Worm (Caenorhabditis elegans): ENCODE measurements around the gene Y17G7B.8.

The Y17G7B.8 gene

ce11 chrII:12006575-12007098 lies 20.9 kb downstream of the Y17G7B.8 start, which contains the start of gene mcm-2 (continued):
- no peak for TF ChIP-seq sup-37 (GFP tag; optimal IDR thresholded peaks at IDR 0.05)
- no peak for TF ChIP-seq unc-98 (GFP tag; IDR thresholded peaks at IDR 0.05)
- TF ChIP-seq fkh-4 (tag; optimal IDR thresholded peaks at IDR 0.05; ENCODE audit: borderline replicate concordance), result no peak
- no peak for TF ChIP-seq pax-3 (tag; optimal IDR thresholded peaks at IDR 0.05)

- TF ChIP-seq elt-3 (tag; optimal IDR thresholded peaks at IDR 0.05) (no peak), zip-4 (GFP tag; optimal IDR thresholded peaks at IDR 0.05) (no peak), C16A3.4 (tag; optimal IDR thresholded peaks at IDR 0.05) (no peak), rnt-1 (tag; optimal IDR thresholded peaks at IDR 0.05) (no peak), nhr-20 (tag; optimal IDR thresholded peaks at IDR 0.05) (no peak), unc-62 (GFP tag; optimal IDR thresholded peaks at IDR 0.05) (no peak), nhr-84 (tag; optimal IDR thresholded peaks at IDR 0.05) (no peak), ztf-4 (tag; optimal IDR thresholded peaks at IDR 0.05) (no peak), egl-13 (tag; optimal IDR thresholded peaks at IDR 0.05) (no peak), skn-1 (tag; optimal IDR thresholded peaks at IDR 0.05) (no peak), ceh-82 (tag; optimal IDR thresholded peaks at IDR 0.05) (no peak), alr-1 (tag; optimal IDR thresholded peaks at IDR 0.05; ENCODE audit: borderline replicate concordance) (no peak), nhr-76 (tag; optimal IDR thresholded peaks at IDR 0.05) (no peak), sup-37 (GFP tag; optimal IDR thresholded peaks at IDR 0.05) (no peak), jun-1 (tag; optimal IDR thresholded peaks at IDR 0.05) (no peak), elt-2 (tag; optimal IDR thresholded peaks at IDR 0.05) (no peak)
Measured at ce11 chrII:12005981-12006380, 21.6 kb downstream of the Y17G7B.8 start.

ce11 chrII:11998903-11999302 lies 28.6 kb downstream of the Y17G7B.8 start, which contains the start of gene Y17G7B.23:
Gene Y17G7B.23, plus strand, starts transcription at chrII:11999203.
- TF ChIP-seq swsn-7 (tag; optimal IDR thresholded peaks at IDR 0.05), result no peak
- no peak for TF ChIP-seq lin-15B (tag; optimal IDR thresholded peaks at IDR 0.05)
- no peak for TF ChIP-seq unc-130 (tag; optimal IDR thresholded peaks at IDR 0.05)
- TF ChIP-seq nhr-90 (tag; optimal IDR thresholded peaks at IDR 0.05; ENCODE audit: poor library complexity), result no peak
- no peak for TF ChIP-seq egl-13 (tag; optimal IDR thresholded peaks at IDR 0.05)
- no peak for TF ChIP-seq nhr-85 (tag)
- TF ChIP-seq nhr-28 (tag; optimal IDR thresholded peaks at IDR 0.05), result no peak
- TF ChIP-seq hlh-17 (GFP tag; optimal IDR thresholded peaks at IDR 0.05; ENCODE audit: borderline replicate concordance), result no peak
- no peak for TF ChIP-seq sox-4 (tag; optimal IDR thresholded peaks at IDR 0.05)

- TF ChIP-seq ces-1 (GFP tag; optimal IDR thresholded peaks at IDR 0.05) (no peak), swsn-7 (tag; optimal IDR thresholded peaks at IDR 0.05) (no peak), fkh-10 (GFP tag; optimal IDR thresholded peaks at IDR 0.05) (no peak), dpl-1 (GFP tag; optimal IDR thresholded peaks at IDR 0.05) (no peak), irx-1 (tag; optimal IDR thresholded peaks at IDR 0.05) (no peak)
Measured at ce11 chrII:11994940-11995339, 32.6 kb downstream of the Y17G7B.8 start.

- TF ChIP-seq efl-1 (optimal IDR thresholded peaks at IDR 0.05) (no peak), efl-1 (GFP tag; optimal IDR thresholded peaks at IDR 0.05 in 1 of 2) (peak in 1 of 2 experiments; percentile 26), egl-27 (tag; optimal IDR thresholded peaks at IDR 0.05) (no peak)
Measured at ce11 chrII:11992701-11993100, 34.8 kb downstream of the Y17G7B.8 start, which contains the start of gene dhps-1. Gene dhps-1, plus strand, starts transcription at chrII:11993001.

Measured in whole organism, L1 larva.